Worm (Caenorhabditis elegans): ENCODE measurements around the gene Y82E9BL.19.

- no peak for TF ChIP-seq him-1 (tag; optimal IDR thresholded peaks at IDR 0.05)
- no peak for TF ChIP-seq W03F9.2 (tag; optimal IDR thresholded peaks at IDR 0.05)
- TF ChIP-seq dao-5 (tag; optimal IDR thresholded peaks at IDR 0.05), result no peak
These were observed 40.7 kb downstream of the Y82E9BL.19 start for ce11 chrIII:1372563-1372962.
